Worm (Caenorhabditis elegans): ENCODE results near the gene dph-5.

DNA sequence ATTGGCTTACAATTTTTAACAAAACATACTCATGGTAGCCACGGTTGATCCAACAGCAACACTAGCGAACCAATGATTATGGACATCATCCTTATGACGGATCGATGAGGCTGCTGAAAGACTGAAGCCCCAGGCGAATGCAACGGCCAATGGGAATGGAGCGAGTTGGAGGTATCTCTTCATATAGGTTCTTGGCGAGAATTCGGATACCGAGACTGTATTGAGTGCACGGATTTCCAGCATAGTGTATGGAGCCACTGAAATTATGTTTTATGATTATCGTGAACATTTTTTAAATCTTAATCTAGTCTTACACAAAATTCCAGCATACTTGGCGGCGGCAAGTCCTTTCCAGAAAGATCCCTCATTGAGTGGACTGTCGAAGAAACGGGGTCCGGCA is 5.4 kb upstream of the dph-5 start:
- TF ChIP-seq sdz-12 (GFP tag; optimal IDR thresholded peaks at IDR 0.05) (no peak), ama-1 (optimal IDR thresholded peaks at IDR 0.05) (no peak), ceh-82 (tag; optimal IDR thresholded peaks at IDR 0.05) (no peak), mdt-29 (GFP tag; IDR thresholded peaks at IDR 0.05) (no peak), zip-2 (tag; optimal IDR thresholded peaks at IDR 0.05) (no peak)

Measured in whole organism, L4 larva.